1 fruit fly cellular context compared by ENCODE assay signal in genomic region chr3R:22666449-22667283, dm6.
TF ChIP-seq lines count a peak whose summit lies in the region.

No protein-coding gene starts in this region.

TF ChIP-seq in whole organism, embryonic, 481 proteins besides CTCF, POLR2A, EP300 and RAD21 (continued from another document and continues in another):
- no peak for TF ChIP-seq ro (GFP tag; IDR thresholded peaks at IDR 0.05; lab: Robert Waterston, UW)
- no peak for TF ChIP-seq Taf1 (GFP tag; IDR thresholded peaks at IDR 0.05; lab: Robert Waterston, UW)
- no peak for TF ChIP-seq Fer3 (tag; optimal IDR thresholded peaks at IDR 0.05; lab: Kevin White, UChicago)
- no peak for TF ChIP-seq Ets97D (GFP tag; optimal IDR thresholded peaks at IDR 0.05; lab: Kevin White, UChicago)
- peak; percentile 43 for TF ChIP-seq Deaf1 (tag; optimal IDR thresholded peaks at IDR 0.05; lab: Kevin White, UChicago)
- TF ChIP-seq NK7.1 (GFP tag; optimal IDR thresholded peaks at IDR 0.05; lab: Kevin White, UChicago): no peak
- no peak for TF ChIP-seq CoRest (tag; optimal IDR thresholded peaks at IDR 0.05; lab: Kevin White, UChicago)
- no peak for TF ChIP-seq Hr39 (optimal IDR thresholded peaks at IDR 0.05; lab: Kevin White, UChicago)
- TF ChIP-seq Sox100B (GFP tag; optimal IDR thresholded peaks at IDR 0.05; lab: Kevin White, UChicago): no peak
- no peak for TF ChIP-seq CG13296 (GFP tag; optimal IDR thresholded peaks at IDR 0.05; lab: Kevin White, UChicago)
- no peak for TF ChIP-seq dm (GFP tag; optimal IDR thresholded peaks at IDR 0.05; lab: Kevin White, UChicago)
- no peak for TF ChIP-seq CG14014 (GFP tag; IDR thresholded peaks at IDR 0.05; lab: Robert Waterston, UW)
- peak; percentile 77 to 78 for TF ChIP-seq Trl (optimal IDR thresholded peaks at IDR 0.05; lab: Kevin White, UChicago)
- TF ChIP-seq Trl (GFP tag; optimal IDR thresholded peaks at IDR 0.05; lab: Kevin White, UChicago): no peak
- no peak for TF ChIP-seq stwl (tag; optimal IDR thresholded peaks at IDR 0.05; lab: Kevin White, UChicago)
- no peak for TF ChIP-seq Antp (GFP tag; optimal IDR thresholded peaks at IDR 0.05; lab: Kevin White, UChicago)
- no peak for TF ChIP-seq otp (GFP tag; IDR thresholded peaks at IDR 0.05; lab: Robert Waterston, UW)
- no peak for TF ChIP-seq Dp (GFP tag; optimal IDR thresholded peaks at IDR 0.05; lab: Kevin White, UChicago)
- TF ChIP-seq sug (tag; optimal IDR thresholded peaks at IDR 0.05; lab: Kevin White, UChicago): peak; percentile 97
- TF ChIP-seq CG8388 (GFP tag; optimal IDR thresholded peaks at IDR 0.05; lab: Kevin White, UChicago): no peak
- TF ChIP-seq CG6791 (GFP tag; IDR thresholded peaks at IDR 0.05; lab: Robert Waterston, UW; ENCODE audit: partially characterized antibody): no peak
- no peak for TF ChIP-seq CG6654 (GFP tag; optimal IDR thresholded peaks at IDR 0.05; lab: Kevin White, UChicago)
- TF ChIP-seq CG3726 (GFP tag; IDR thresholded peaks at IDR 0.05; lab: Robert Waterston, UW): no peak
- peak; percentile 92 for TF ChIP-seq Sry-β (GFP tag; optimal IDR thresholded peaks at IDR 0.05; lab: Kevin White, UChicago)
- no peak for TF ChIP-seq mam (GFP tag; optimal IDR thresholded peaks at IDR 0.05; lab: Kevin White, UChicago)
- TF ChIP-seq pfk (GFP tag; optimal IDR thresholded peaks at IDR 0.05; lab: Kevin White, UChicago): no peak
- peak; percentile 24 for TF ChIP-seq Nf-YC (tag; optimal IDR thresholded peaks at IDR 0.05; lab: Kevin White, UChicago)
- TF ChIP-seq yki (optimal IDR thresholded peaks at IDR 0.05; lab: Kevin White, UChicago): no peak
- no peak for TF ChIP-seq CG17359 (tag; optimal IDR thresholded peaks at IDR 0.05; lab: Kevin White, UChicago)
- no peak for TF ChIP-seq Meics (GFP tag; optimal IDR thresholded peaks at IDR 0.05; lab: Kevin White, UChicago)
- TF ChIP-seq Dref (GFP tag; IDR thresholded peaks at IDR 0.05; lab: Robert Waterston, UW): no peak
- TF ChIP-seq Elba2 (GFP tag; optimal IDR thresholded peaks at IDR 0.05; lab: Kevin White, UChicago): peak; percentile 92
- no peak for TF ChIP-seq gsb (GFP tag; IDR thresholded peaks at IDR 0.05; lab: Robert Waterston, UW)
- no peak for TF ChIP-seq CG2116 (GFP tag; optimal IDR thresholded peaks at IDR 0.05; lab: Kevin White, UChicago)
- no peak for TF ChIP-seq tin (GFP tag; optimal IDR thresholded peaks at IDR 0.05; lab: Kevin White, UChicago)
- no peak for TF ChIP-seq Mrtf (GFP tag; IDR thresholded peaks at IDR 0.05; lab: Robert Waterston, UW)
- TF ChIP-seq Aef1 (GFP tag; IDR thresholded peaks at IDR 0.05; lab: Robert Waterston, UW): no peak
- TF ChIP-seq CG8478 (optimal IDR thresholded peaks at IDR 0.05; lab: Kevin White, UChicago): peak; percentile 55
- no peak for TF ChIP-seq CG6813 (GFP tag; optimal IDR thresholded peaks at IDR 0.05; lab: Kevin White, UChicago)
- TF ChIP-seq Lhr (GFP tag; optimal IDR thresholded peaks at IDR 0.05; lab: Kevin White, UChicago): no peak
- peak; percentile 62; the same call in 2 of the 3 replicates for TF ChIP-seq row (GFP tag; IDR thresholded peaks at IDR 0.05; lab: Robert Waterston, UW)
- TF ChIP-seq Mes4 (GFP tag; optimal IDR thresholded peaks at IDR 0.05; lab: Kevin White, UChicago): no peak
- no peak for TF ChIP-seq Dll (GFP tag; IDR thresholded peaks at IDR 0.05; lab: Robert Waterston, UW; ENCODE audit: partially characterized antibody)
- no peak for TF ChIP-seq Ada2b (GFP tag; IDR thresholded peaks at IDR 0.05; lab: Robert Waterston, UW)
- 0 out of 2 replicates have a peak, but pooled peaks have one; percentile 18 for TF ChIP-seq CG42726 (GFP tag; IDR thresholded peaks at IDR 0.05; lab: Robert Waterston, UW; ENCODE audit: partially characterized antibody)
- TF ChIP-seq CG18262 (tag; optimal IDR thresholded peaks at IDR 0.05; lab: Kevin White, UChicago): no peak
- no peak for TF ChIP-seq Max (GFP tag; optimal IDR thresholded peaks at IDR 0.05; lab: Kevin White, UChicago)
- no peak for TF ChIP-seq CkIIα-i1 (GFP tag; IDR thresholded peaks at IDR 0.05; lab: Robert Waterston, UW)
- TF ChIP-seq Fer1 (GFP tag; optimal IDR thresholded peaks at IDR 0.05; lab: Kevin White, UChicago): no peak
- no peak for TF ChIP-seq CG10979 (tag; optimal IDR thresholded peaks at IDR 0.05; lab: Kevin White, UChicago)
- peak; percentile 9 for TF ChIP-seq CG3995 (GFP tag; optimal IDR thresholded peaks at IDR 0.05; lab: Kevin White, UChicago)
- TF ChIP-seq H2.0 (GFP tag; IDR thresholded peaks at IDR 0.05; lab: Robert Waterston, UW): no peak
- TF ChIP-seq ttk (GFP tag; IDR thresholded peaks at IDR 0.05; lab: Robert Waterston, UW): no peak
- TF ChIP-seq crol (GFP tag; IDR thresholded peaks at IDR 0.05; lab: Robert Waterston, UW): no peak
- TF ChIP-seq sr (GFP tag; IDR thresholded peaks at IDR 0.05; lab: Robert Waterston, UW): peak; percentile 64; the same call in 2 of the 3 replicates
- TF ChIP-seq gfzf (GFP tag; optimal IDR thresholded peaks at IDR 0.05; lab: Kevin White, UChicago): no peak
- peak; percentile 4 for TF ChIP-seq slp2 (GFP tag; optimal IDR thresholded peaks at IDR 0.05; lab: Kevin White, UChicago)
- TF ChIP-seq Oli (tag; optimal IDR thresholded peaks at IDR 0.05; lab: Kevin White, UChicago): no peak
- peak; percentile 35 for TF ChIP-seq YL-1 (GFP tag; optimal IDR thresholded peaks at IDR 0.05; lab: Kevin White, UChicago)
- TF ChIP-seq Hr51 (GFP tag; optimal IDR thresholded peaks at IDR 0.05; lab: Kevin White, UChicago): no peak
- TF ChIP-seq fd96Cb (tag; optimal IDR thresholded peaks at IDR 0.05; lab: Kevin White, UChicago): no peak
- no peak for TF ChIP-seq CG4282 (GFP tag; optimal IDR thresholded peaks at IDR 0.05; lab: Kevin White, UChicago)
- no peak for TF ChIP-seq HLHmδ (GFP tag; optimal IDR thresholded peaks at IDR 0.05; lab: Kevin White, UChicago)
- TF ChIP-seq CG16863 (GFP tag; optimal IDR thresholded peaks at IDR 0.05; lab: Kevin White, UChicago): no peak
- no peak for TF ChIP-seq Rfx (GFP tag; IDR thresholded peaks at IDR 0.05; lab: Robert Waterston, UW)
- no peak for TF ChIP-seq CG9727 (GFP tag; optimal IDR thresholded peaks at IDR 0.05; lab: Kevin White, UChicago)
- TF ChIP-seq wdn (GFP tag; IDR thresholded peaks at IDR 0.05; lab: Robert Waterston, UW): no peak
- no peak for TF ChIP-seq CG15011 (GFP tag; optimal IDR thresholded peaks at IDR 0.05; lab: Kevin White, UChicago)
- no peak for TF ChIP-seq CG7987 (GFP tag; optimal IDR thresholded peaks at IDR 0.05; lab: Kevin White, UChicago)
- no peak for TF ChIP-seq CG10543 (GFP tag; optimal IDR thresholded peaks at IDR 0.05; lab: Kevin White, UChicago)
- TF ChIP-seq pnt (GFP tag; optimal IDR thresholded peaks at IDR 0.05; lab: Kevin White, UChicago): no peak
- no peak for TF ChIP-seq sc (optimal IDR thresholded peaks at IDR 0.05; lab: Kevin White, UChicago)
- TF ChIP-seq sc (GFP tag; optimal IDR thresholded peaks at IDR 0.05; lab: Kevin White, UChicago): no peak
- no peak for TF ChIP-seq CG4730 (GFP tag; IDR thresholded peaks at IDR 0.05; lab: Robert Waterston, UW)
- no peak for TF ChIP-seq salm (tag; optimal IDR thresholded peaks at IDR 0.05; lab: Kevin White, UChicago)
- no peak for TF ChIP-seq MTF-1 (GFP tag; optimal IDR thresholded peaks at IDR 0.05; lab: Kevin White, UChicago; ENCODE audit: borderline replicate concordance)
- no peak for TF ChIP-seq fd64A (GFP tag; optimal IDR thresholded peaks at IDR 0.05; lab: Kevin White, UChicago)
- no peak for TF ChIP-seq Side (GFP tag; optimal IDR thresholded peaks at IDR 0.05; lab: Kevin White, UChicago)
- no peak for TF ChIP-seq tx (GFP tag; optimal IDR thresholded peaks at IDR 0.05; lab: Kevin White, UChicago)
- TF ChIP-seq CG12659 (GFP tag; optimal IDR thresholded peaks at IDR 0.05; lab: Kevin White, UChicago): no peak
- TF ChIP-seq Optix (GFP tag; IDR thresholded peaks at IDR 0.05; lab: Robert Waterston, UW): no peak
- TF ChIP-seq Atf3 (GFP tag; optimal IDR thresholded peaks at IDR 0.05; lab: Kevin White, UChicago): no peak
- TF ChIP-seq lola (GFP tag; optimal IDR thresholded peaks at IDR 0.05; lab: Kevin White, UChicago): no peak
- no peak for TF ChIP-seq tap (tag; optimal IDR thresholded peaks at IDR 0.05; lab: Kevin White, UChicago)
- TF ChIP-seq CG1647 (GFP tag; optimal IDR thresholded peaks at IDR 0.05; lab: Kevin White, UChicago): no peak
- TF ChIP-seq cato (GFP tag; optimal IDR thresholded peaks at IDR 0.05; lab: Kevin White, UChicago; ENCODE audit: borderline replicate concordance): no peak
- TF ChIP-seq kay (GFP tag; optimal IDR thresholded peaks at IDR 0.05; lab: Kevin White, UChicago): no peak
- TF ChIP-seq CG15514 (GFP tag; optimal IDR thresholded peaks at IDR 0.05; lab: Kevin White, UChicago): no peak
- TF ChIP-seq hkb (optimal IDR thresholded peaks at IDR 0.05; lab: Kevin White, UChicago): no peak
- TF ChIP-seq hkb (GFP tag; IDR thresholded peaks at IDR 0.05; lab: Robert Waterston, UW): no peak
- no peak for TF ChIP-seq Chrac-16 (GFP tag; optimal IDR thresholded peaks at IDR 0.05; lab: Kevin White, UChicago)
- TF ChIP-seq gce (GFP tag; IDR thresholded peaks at IDR 0.05; lab: Robert Waterston, UW): no peak
- TF ChIP-seq MBD-R2 (GFP tag; IDR thresholded peaks at IDR 0.05; lab: Robert Waterston, UW): no peak
- no peak for TF ChIP-seq stc (GFP tag; IDR thresholded peaks at IDR 0.05; lab: Robert Waterston, UW)
- peak; percentile 22 for TF ChIP-seq kni (GFP tag; optimal IDR thresholded peaks at IDR 0.05; lab: Kevin White, UChicago)
- no peak for TF ChIP-seq dmrt11E (tag; optimal IDR thresholded peaks at IDR 0.05; lab: Kevin White, UChicago)
- no peak for TF ChIP-seq Hey (tag; optimal IDR thresholded peaks at IDR 0.05; lab: Kevin White, UChicago)
- no peak for TF ChIP-seq zfh1 (GFP tag; IDR thresholded peaks at IDR 0.05; lab: Robert Waterston, UW)
- TF ChIP-seq wor (GFP tag; IDR thresholded peaks at IDR 0.05; lab: Robert Waterston, UW): no peak
- TF ChIP-seq az2 (GFP tag; optimal IDR thresholded peaks at IDR 0.05; lab: Kevin White, UChicago): no peak
- no peak for TF ChIP-seq HmgD (GFP tag; optimal IDR thresholded peaks at IDR 0.05; lab: Kevin White, UChicago)
- TF ChIP-seq ase (GFP tag; IDR thresholded peaks at IDR 0.05; lab: Robert Waterston, UW): no peak
- TF ChIP-seq disco-r (GFP tag; optimal IDR thresholded peaks at IDR 0.05; lab: Kevin White, UChicago): no peak
- TF ChIP-seq CG12155 (GFP tag; optimal IDR thresholded peaks at IDR 0.05; lab: Kevin White, UChicago): no peak
- TF ChIP-seq CG11247 (GFP tag; IDR thresholded peaks at IDR 0.05; lab: Robert Waterston, UW): no peak
- peak; percentile 36 for TF ChIP-seq phol (tag; optimal IDR thresholded peaks at IDR 0.05; lab: Kevin White, UChicago)
- no peak for TF ChIP-seq CG1792 (GFP tag; optimal IDR thresholded peaks at IDR 0.05; lab: Kevin White, UChicago)
- no peak for TF ChIP-seq CG4617 (GFP tag; optimal IDR thresholded peaks at IDR 0.05; lab: Kevin White, UChicago; ENCODE audit: borderline replicate concordance)
- no peak for TF ChIP-seq Bdp1 (GFP tag; optimal IDR thresholded peaks at IDR 0.05; lab: Kevin White, UChicago)
- peak; percentile 69; the same call in 1 of the 3 replicates for TF ChIP-seq CG6175 (GFP tag; IDR thresholded peaks at IDR 0.05; lab: Robert Waterston, UW)
- TF ChIP-seq jing (GFP tag; optimal IDR thresholded peaks at IDR 0.05; lab: Kevin White, UChicago): no peak
- no peak for TF ChIP-seq Lim3 (GFP tag; IDR thresholded peaks at IDR 0.05; lab: Robert Waterston, UW)
- peak; percentile 58 for TF ChIP-seq Med (GFP tag; lab: Kevin White, UChicago)
- TF ChIP-seq pho (GFP tag; optimal IDR thresholded peaks at IDR 0.05; lab: Kevin White, UChicago): no peak
- TF ChIP-seq Nf-YB (GFP tag; optimal IDR thresholded peaks at IDR 0.05; lab: Kevin White, UChicago): peak; percentile 8
- TF ChIP-seq CG1602 (GFP tag; optimal IDR thresholded peaks at IDR 0.05; lab: Kevin White, UChicago): no peak
- peak; percentile 22 for TF ChIP-seq nom (GFP tag; optimal IDR thresholded peaks at IDR 0.05; lab: Kevin White, UChicago)
- TF ChIP-seq kah (GFP tag; optimal IDR thresholded peaks at IDR 0.05; lab: Kevin White, UChicago): peak; percentile 46
- TF ChIP-seq Mad (GFP tag; optimal IDR thresholded peaks at IDR 0.05; lab: Kevin White, UChicago): no peak
- no peak for TF ChIP-seq CG4820 (GFP tag; optimal IDR thresholded peaks at IDR 0.05; lab: Kevin White, UChicago)
- no peak for TF ChIP-seq CG14050 (GFP tag; IDR thresholded peaks at IDR 0.05; lab: Robert Waterston, UW)
- no peak for TF ChIP-seq CG16779 (GFP tag; IDR thresholded peaks at IDR 0.05; lab: Robert Waterston, UW)
- no peak for TF ChIP-seq Ptx1 (GFP tag; IDR thresholded peaks at IDR 0.05; lab: Robert Waterston, UW)
- no peak for TF ChIP-seq CG10462 (GFP tag; optimal IDR thresholded peaks at IDR 0.05; lab: Kevin White, UChicago)
- TF ChIP-seq vfl (GFP tag; optimal IDR thresholded peaks at IDR 0.05; lab: Kevin White, UChicago): no peak
- no peak for TF ChIP-seq jigr1 (GFP tag; IDR thresholded peaks at IDR 0.05; lab: Robert Waterston, UW)
- TF ChIP-seq BtbVII (GFP tag; optimal IDR thresholded peaks at IDR 0.05; lab: Kevin White, UChicago): peak; percentile 20
- TF ChIP-seq CHES-1-like (GFP tag; optimal IDR thresholded peaks at IDR 0.05; lab: Kevin White, UChicago): no peak
- no peak for TF ChIP-seq peb (GFP tag; IDR thresholded peaks at IDR 0.05; lab: Robert Waterston, UW)
- TF ChIP-seq CG15479 (GFP tag; optimal IDR thresholded peaks at IDR 0.05; lab: Kevin White, UChicago): peak; percentile 58
- 0 out of 2 replicates have a peak, but pooled peaks have one; percentile 19 for TF ChIP-seq unc-4 (GFP tag; IDR thresholded peaks at IDR 0.05; lab: Robert Waterston, UW; ENCODE audit: partially characterized antibody)
- TF ChIP-seq CG34224 (GFP tag; IDR thresholded peaks at IDR 0.05; lab: Robert Waterston, UW; ENCODE audit: partially characterized antibody): no peak
- no peak for TF ChIP-seq CG16815 (GFP tag; optimal IDR thresholded peaks at IDR 0.05; lab: Kevin White, UChicago)
- peak; percentile 72 for TF ChIP-seq sens (GFP tag; lab: Kevin White, UChicago)
- no peak for TF ChIP-seq Opbp (GFP tag; IDR thresholded peaks at IDR 0.05; lab: Robert Waterston, UW; ENCODE audit: partially characterized antibody)
- TF ChIP-seq exex (tag; optimal IDR thresholded peaks at IDR 0.05; lab: Kevin White, UChicago): no peak
- TF ChIP-seq nmo (GFP tag; optimal IDR thresholded peaks at IDR 0.05; lab: Kevin White, UChicago): no peak
- TF ChIP-seq CG8359 (GFP tag; optimal IDR thresholded peaks at IDR 0.05; lab: Kevin White, UChicago; ENCODE audit: borderline replicate concordance): no peak
- no peak for TF ChIP-seq tio (GFP tag; optimal IDR thresholded peaks at IDR 0.05; lab: Kevin White, UChicago)
- no peak for TF ChIP-seq CG9817 (tag; optimal IDR thresholded peaks at IDR 0.05; lab: Kevin White, UChicago)
